Worm (Caenorhabditis elegans) whole organism, L4/young adult: ENCODE measurements around the gene F38A1.9.

Experiments
- W03F9.2 ChIP-seq: fragments of 150-350 bp; optimal IDR thresholded peaks from 2 replicates; lab custom pipeline; 2014; ENCODE audit warnings: missing biosample characterization, missing genetic modification characterization
- dao-5 ChIP-seq: sonication (generic microtip); optimal IDR thresholded peaks from 2 replicates; lab custom pipeline; 2016; ENCODE audit warnings: missing genotype, missing genetic modification characterization, moderate library complexity, missing compliant biosample characterization
- him-1 ChIP-seq: sonication (generic microtip); optimal IDR thresholded peaks from 2 replicates; lab custom pipeline; 2016; ENCODE audit warnings: missing genotype, missing genetic modification reagents, missing genetic modification characterization, missing compliant biosample characterization

Gene F38A1.9

ce11 chrIV:1255632-1256031, 10.5 kb upstream of the F38A1.9 start, which contains the start of gene clec-167:
clec-167 (minus strand) TSS chrIV:1255732.
- TF ChIP-seq dao-5 (tag; lab: Kevin White, UChicago) (no peak), him-1 (tag; lab: Kevin White, UChicago) (no peak), W03F9.2 (tag; lab: Kevin White, UChicago) (no peak)

DNA sequence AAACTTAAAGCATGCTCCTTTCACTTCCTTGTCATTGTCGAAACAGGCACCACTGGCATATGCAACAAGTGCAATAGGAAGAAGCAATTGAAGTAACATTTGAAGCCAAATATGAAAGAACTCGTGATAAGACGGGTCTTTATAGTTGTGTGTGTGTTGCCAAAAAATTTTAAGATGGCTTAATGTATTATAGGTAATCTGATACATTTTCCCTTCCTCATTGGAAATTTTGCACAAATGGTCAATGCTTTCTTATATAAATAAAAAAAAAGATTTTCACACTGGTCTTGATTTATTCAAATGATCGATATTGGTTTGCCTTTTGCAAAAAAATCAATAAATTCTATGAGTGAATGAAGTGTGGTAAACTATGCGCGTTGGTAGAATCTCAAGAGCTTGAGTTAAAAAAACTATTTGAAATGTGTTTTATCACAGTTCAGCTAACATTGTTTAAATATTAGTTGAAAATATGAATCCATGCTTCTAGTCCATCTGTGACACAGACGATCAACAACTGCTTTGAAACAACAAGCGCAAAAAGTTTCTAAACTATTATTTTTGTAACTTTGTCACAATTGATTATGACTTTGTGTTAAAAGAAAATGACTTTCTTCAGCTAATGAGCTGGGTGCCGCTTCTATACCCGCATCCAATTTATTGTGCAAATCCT, 6.2 kb upstream of the F38A1.9 start, which contains the start of the genes clec-166 and F38A1.6:
Gene clec-166, minus strand, starts transcription at position 101 of the 670 bp plus-strand sequence.
Gene F38A1.6, plus strand, starts transcription at position 620 of the 670 bp plus-strand sequence.
- TF ChIP-seq W03F9.2 (tag; lab: Kevin White, UChicago) = no peak
- no peak for TF ChIP-seq dao-5 (tag; lab: Kevin White, UChicago)
- no peak for TF ChIP-seq him-1 (tag; lab: Kevin White, UChicago)

- TF ChIP-seq dao-5 (tag; lab: Kevin White, UChicago) (no peak), W03F9.2 (tag; lab: Kevin White, UChicago) (no peak), him-1 (tag; lab: Kevin White, UChicago) (no peak)
Measured at ce11 chrIV:1246762-1247436, 1.8 kb upstream of the F38A1.9 start, which contains the start of the genes clec-165 and F38A1.11. clec-165 (minus strand) TSS chrIV:1246886. F38A1.11 (plus strand) TSS chrIV:1247386.

DNA sequence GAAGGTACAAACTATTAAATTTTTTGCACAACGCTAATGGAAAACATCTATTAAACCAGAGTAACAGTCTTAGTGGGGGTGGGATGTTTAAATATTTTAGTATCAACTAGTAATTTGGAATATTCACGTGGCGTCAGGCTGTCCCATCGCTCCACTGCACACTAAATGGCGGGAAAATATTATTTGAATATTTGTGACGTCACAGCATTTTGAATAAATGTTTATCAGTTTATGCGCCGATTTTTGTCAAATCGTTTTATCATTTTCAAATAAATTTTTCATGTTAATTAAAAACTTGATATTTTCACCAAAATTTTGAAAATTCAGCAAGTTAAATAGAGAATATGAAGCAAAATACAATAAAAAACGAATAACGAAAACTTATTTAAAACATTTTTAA, 1.8 kb downstream of the F38A1.9 start, which contains the start of gene F38A1.15:
Gene F38A1.15, minus strand, starts transcription at position 101 of the 400 bp plus-strand sequence.
- TF ChIP-seq him-1 (tag; lab: Kevin White, UChicago) (no peak), dao-5 (tag; lab: Kevin White, UChicago) (no peak), W03F9.2 (tag; lab: Kevin White, UChicago) (no peak)

- TF ChIP-seq him-1 (tag; lab: Kevin White, UChicago) = no peak
- TF ChIP-seq W03F9.2 (tag; lab: Kevin White, UChicago) = no peak
- TF ChIP-seq dao-5 (tag; lab: Kevin White, UChicago) = no peak
Measured at ce11 chrIV:1239686-1240085, 5.5 kb downstream of the F38A1.9 start, which contains the start of gene F38A1.8. F38A1.8 (minus strand) TSS chrIV:1239852.

DNA sequence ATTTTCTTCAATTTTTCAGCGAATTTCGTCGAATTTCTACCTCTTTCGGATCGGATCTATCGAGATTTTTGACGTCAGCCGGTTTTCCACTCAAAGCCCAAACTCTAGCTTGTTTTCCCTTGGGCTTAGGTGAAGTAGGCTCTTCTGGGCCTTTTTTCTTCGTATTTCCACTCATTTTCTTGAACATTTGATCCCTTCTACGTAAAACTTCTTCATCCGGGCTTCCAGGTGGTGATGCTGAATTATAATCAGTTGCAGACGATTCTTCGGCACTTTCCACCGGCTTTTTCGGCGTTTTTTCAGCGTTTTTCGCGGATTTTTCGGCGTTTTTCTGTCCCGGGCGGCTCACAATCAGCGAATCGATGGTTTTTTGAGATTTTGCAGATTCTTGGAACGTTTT, 7.0 kb downstream of the F38A1.9 start:
- TF ChIP-seq him-1 (tag; lab: Kevin White, UChicago) = no peak
- no peak for TF ChIP-seq dao-5 (tag; lab: Kevin White, UChicago)
- TF ChIP-seq W03F9.2 (tag; lab: Kevin White, UChicago) = no peak

DNA sequence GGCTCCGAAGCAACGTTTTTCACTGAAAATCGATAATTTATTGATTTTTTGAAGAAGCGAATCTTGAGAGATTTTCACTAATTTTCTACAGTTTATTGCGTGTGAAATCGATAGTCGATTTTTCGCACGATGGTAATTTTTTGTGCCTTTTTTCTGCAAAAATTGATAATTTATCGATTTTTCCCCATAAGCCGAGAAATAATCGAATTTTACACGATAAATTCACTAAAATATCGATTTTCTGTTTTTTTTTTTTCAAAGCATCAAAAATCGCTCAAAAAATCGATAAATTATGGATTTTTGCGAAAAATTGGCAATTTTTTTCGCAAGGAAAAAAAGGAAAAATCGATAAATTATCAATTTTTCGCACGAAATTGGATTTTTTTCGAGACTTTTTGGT, 9.4 kb downstream of the F38A1.9 start:
- no peak for TF ChIP-seq dao-5 (tag; lab: Kevin White, UChicago)
- no peak for TF ChIP-seq W03F9.2 (tag; lab: Kevin White, UChicago)
- no peak for TF ChIP-seq him-1 (tag; lab: Kevin White, UChicago)

- no peak for TF ChIP-seq W03F9.2 (tag; lab: Kevin White, UChicago)
- no peak for TF ChIP-seq him-1 (tag; lab: Kevin White, UChicago)
- no peak for TF ChIP-seq dao-5 (tag; lab: Kevin White, UChicago)
Measured at ce11 chrIV:1234780-1235179, 10.4 kb downstream of the F38A1.9 start.

ce11 chrIV:1232419-1233145, 12.6 kb downstream of the F38A1.9 start:
- no peak for TF ChIP-seq him-1 (tag; lab: Kevin White, UChicago)
- no peak for TF ChIP-seq W03F9.2 (tag; lab: Kevin White, UChicago)
- TF ChIP-seq dao-5 (tag; lab: Kevin White, UChicago) = no peak

- TF ChIP-seq dao-5 (tag; lab: Kevin White, UChicago) (no peak), W03F9.2 (tag; lab: Kevin White, UChicago) (no peak)
Measured at ce11 chrIV:1231589-1231988, 13.6 kb downstream of the F38A1.9 start, which contains the start of gene W09G12.6. W09G12.6 (plus strand) TSS chrIV:1231889.

DNA sequence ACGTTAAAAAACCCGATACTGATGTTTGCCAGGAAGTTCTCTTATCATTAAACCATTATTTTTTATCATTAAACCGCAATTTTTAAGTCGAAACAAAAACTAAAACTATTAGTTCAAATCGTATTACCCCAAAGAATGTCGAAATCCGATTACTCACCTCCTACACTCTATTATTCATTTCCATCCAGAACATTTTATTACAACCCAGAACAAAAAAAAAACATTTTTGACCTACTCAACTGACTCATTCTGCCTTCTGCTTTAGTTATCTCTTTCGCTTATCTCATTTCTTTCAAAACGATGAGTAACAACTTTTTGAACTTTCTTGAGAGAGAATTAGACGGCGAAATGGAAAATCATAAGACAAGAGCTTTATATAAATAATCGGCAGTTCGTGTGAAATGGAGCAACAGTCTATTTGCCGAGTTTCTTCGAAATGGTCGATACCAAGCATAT, 16.4 kb downstream of the F38A1.9 start, which contains the start of gene W09G12.7:
Gene W09G12.7, plus strand, starts transcription at position 406 of the 456 bp plus-strand sequence.
- TF ChIP-seq dao-5 (tag; lab: Kevin White, UChicago) (no peak), W03F9.2 (tag; lab: Kevin White, UChicago) (no peak), him-1 (tag; lab: Kevin White, UChicago) (no peak)

DNA sequence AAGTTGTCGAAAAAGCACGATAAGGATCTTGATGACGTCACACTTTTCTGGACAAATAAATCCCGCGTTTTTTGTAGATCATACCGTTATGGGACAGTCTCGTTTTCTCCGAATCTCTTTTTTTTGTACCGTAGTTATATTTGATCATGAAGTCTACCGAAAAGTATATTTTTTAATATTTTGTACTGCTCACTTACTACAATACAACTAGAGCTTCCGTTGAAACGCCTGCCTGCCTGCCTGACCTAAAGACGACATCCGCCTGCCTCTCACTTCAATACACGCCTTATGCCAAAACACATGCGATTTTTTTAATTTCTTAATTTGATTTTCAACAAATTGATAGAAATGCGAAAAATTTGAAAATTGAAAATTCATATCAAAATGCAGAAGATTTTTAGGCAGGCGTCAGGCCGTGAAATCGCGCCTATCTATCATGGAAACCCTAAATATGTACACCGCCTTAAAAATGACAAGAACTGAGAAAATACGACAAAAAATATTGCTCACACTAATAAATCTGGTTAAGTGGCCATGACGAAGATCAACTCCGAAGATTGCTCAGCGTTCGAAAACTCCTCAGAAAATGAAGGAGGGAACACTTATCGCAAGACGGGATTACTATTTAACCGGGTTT, 19.4 kb downstream of the F38A1.9 start, which contains the start of gene W09G12.8:
Gene W09G12.8, plus strand, starts transcription at position 587 of the 637 bp plus-strand sequence.
- TF ChIP-seq him-1 (tag; lab: Kevin White, UChicago) = no peak
- no peak for TF ChIP-seq W03F9.2 (tag; lab: Kevin White, UChicago)
- no peak for TF ChIP-seq dao-5 (tag; lab: Kevin White, UChicago)
